Fruit fly (Drosophila melanogaster) whole organism, pupa: Measurements from ENCODE around the gene neo.

Experiments
- CG10348 ChIP-seq: fragments of 200-800 bp; sonication (Bioruptor generic); IDR thresholded peaks from 2 replicates; pipeline ENCODE4 v1.3.6; 2022; ENCODE audit warnings: missing biosample characterization, missing genetic modification characterization
- CG12605 ChIP-seq: fragments of 200-800 bp; sonication (Bioruptor generic); IDR thresholded peaks from 2 replicates; pipeline ENCODE4 v1.3.6; 2022; ENCODE audit warnings: missing biosample characterization, missing genetic modification characterization
- CG13204 ChIP-seq: fragments of 200-800 bp; sonication (Bioruptor generic); optimal IDR thresholded peaks from 2 replicates; lab custom pipeline; 2018; ENCODE audit warnings: missing biosample characterization, mild to moderate bottlenecking, missing genetic modification characterization, moderate library complexity
- CG14655 ChIP-seq: fragments of 200-800 bp; sonication (Bioruptor generic); optimal IDR thresholded peaks from 3 replicates; lab custom pipeline; 2017; ENCODE audit warnings: mild to moderate bottlenecking, missing biosample characterization, missing genetic modification reagents, missing genetic modification characterization
- CG15710 ChIP-seq: fragments of 200-800 bp; sonication (Bioruptor generic); optimal IDR thresholded peaks from 2 replicates; lab custom pipeline; 2018; ENCODE audit warnings: missing biosample characterization, mild to moderate bottlenecking, missing genetic modification characterization, moderate library complexity
- CG17806 ChIP-seq: fragments of 200-800 bp; sonication (Bioruptor generic); optimal IDR thresholded peaks from 2 replicates; lab custom pipeline; 2018; ENCODE audit warnings: missing biosample characterization, mild to moderate bottlenecking, missing genetic modification characterization, moderate library complexity
- CG32121 ChIP-seq: fragments of 200-800 bp; sonication (Bioruptor generic); IDR thresholded peaks from 2 replicates; pipeline ENCODE4 v1.3.6; 2022; ENCODE audit warnings: missing biosample characterization, missing genetic modification characterization
- CG34367 ChIP-seq: fragments of 200-800 bp; sonication (Bioruptor generic); optimal IDR thresholded peaks from 2 replicates; lab custom pipeline; 2018; ENCODE audit warnings: missing biosample characterization, mild to moderate bottlenecking, missing genetic modification characterization
- CG4496 ChIP-seq: fragments of 200-800 bp; sonication (Bioruptor generic); IDR thresholded peaks from 3 replicates; pipeline ENCODE4 v1.3.6; 2022; ENCODE audit warnings: missing biosample characterization, missing genetic modification characterization
- CG8159 ChIP-seq: fragments of 200-800 bp; sonication (Bioruptor generic); optimal IDR thresholded peaks from 3 replicates; lab custom pipeline; 2018; ENCODE audit warnings: missing biosample characterization, mild to moderate bottlenecking, missing genetic modification characterization, moderate library complexity
- CG8301 ChIP-seq: fragments of 200-800 bp; sonication (Bioruptor generic); optimal IDR thresholded peaks from 2 replicates; lab custom pipeline; 2018; ENCODE audit warnings: missing biosample characterization, mild to moderate bottlenecking, missing genetic modification characterization
- CG9948 ChIP-seq: fragments of 200-800 bp; sonication (Bioruptor generic); optimal IDR thresholded peaks from 2 replicates; lab custom pipeline; 2018; ENCODE audit warnings: missing biosample characterization, mild to moderate bottlenecking, missing genetic modification characterization, moderate library complexity
- D1 ChIP-seq: fragments of 200-800 bp; sonication (Bioruptor generic); optimal IDR thresholded peaks from 2 replicates; lab custom pipeline; 2018; ENCODE audit warnings: missing biosample characterization, mild to moderate bottlenecking, missing genetic modification characterization, moderate library complexity
- EcR ChIP-seq: fragments of 200-800 bp; sonication (Bioruptor generic); optimal IDR thresholded peaks from 3 replicates; lab custom pipeline; 2019; ENCODE audit warnings: missing biosample characterization, missing genetic modification characterization, mild to moderate bottlenecking, moderate library complexity, missing genetic modification reagents
- Ets98B ChIP-seq: fragments of 200-800 bp; sonication (Bioruptor generic); IDR thresholded peaks from 2 replicates; pipeline ENCODE4 v1.3.6; 2022; ENCODE audit warnings: missing biosample characterization, missing genetic modification characterization
- Pif1A ChIP-seq: fragments of 200-800 bp; sonication (Bioruptor generic); optimal IDR thresholded peaks from 3 replicates; lab custom pipeline; 2016; ENCODE audit warnings: missing biosample characterization, missing genetic modification characterization
- Pif1B ChIP-seq: fragments of 200-800 bp; sonication (Bioruptor generic); optimal IDR thresholded peaks from 3 replicates; lab custom pipeline; 2016; ENCODE audit warnings: missing biosample characterization, missing genetic modification characterization
- Snoo ChIP-seq: fragments of 200-800 bp; sonication (Bioruptor generic); optimal IDR thresholded peaks from 3 replicates; lab custom pipeline; 2017; ENCODE audit warnings: missing biosample characterization, mild to moderate bottlenecking, missing genetic modification characterization, inconsistent platforms
- fd96Ca ChIP-seq: fragments of 200-800 bp; sonication (Bioruptor generic); IDR thresholded peaks from 3 replicates; pipeline ENCODE4 v1.3.6; 2022; ENCODE audit warnings: missing biosample characterization, missing genetic modification characterization
- gl ChIP-seq: fragments of 200-800 bp; sonication (Bioruptor generic); optimal IDR thresholded peaks from 2 replicates; lab custom pipeline; 2018; ENCODE audit warnings: missing biosample characterization, mild to moderate bottlenecking, missing genetic modification characterization
- rn ChIP-seq: fragments of 200-800 bp; sonication (Bioruptor generic); IDR thresholded peaks from 2 replicates; pipeline ENCODE4 v1.3.6; 2022; ENCODE audit warnings: missing biosample characterization, missing genetic modification characterization

neo gene

DNA sequence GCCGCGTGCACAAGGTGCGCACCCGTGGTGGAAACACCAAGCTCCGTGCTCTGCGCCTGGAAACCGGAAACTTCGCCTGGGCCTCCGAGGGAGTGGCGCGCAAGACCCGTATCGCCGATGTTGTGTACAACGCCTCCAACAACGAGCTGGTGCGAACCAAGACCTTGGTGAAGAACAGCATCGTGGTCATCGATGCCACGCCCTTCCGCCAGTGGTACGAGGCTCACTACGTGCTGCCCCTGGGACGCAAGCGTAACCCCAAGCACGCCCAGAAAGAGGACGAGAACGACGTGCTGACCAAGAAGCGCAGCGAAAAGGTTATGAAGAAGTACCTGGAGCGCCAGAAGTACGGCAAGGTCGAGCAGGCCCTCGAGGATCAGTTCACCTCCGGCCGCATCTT, 43.9 kb downstream of the neo start:
- TF ChIP-seq gl (tag; lab: Kevin White, UChicago) (no peak), Snoo (no peak)

DNA sequence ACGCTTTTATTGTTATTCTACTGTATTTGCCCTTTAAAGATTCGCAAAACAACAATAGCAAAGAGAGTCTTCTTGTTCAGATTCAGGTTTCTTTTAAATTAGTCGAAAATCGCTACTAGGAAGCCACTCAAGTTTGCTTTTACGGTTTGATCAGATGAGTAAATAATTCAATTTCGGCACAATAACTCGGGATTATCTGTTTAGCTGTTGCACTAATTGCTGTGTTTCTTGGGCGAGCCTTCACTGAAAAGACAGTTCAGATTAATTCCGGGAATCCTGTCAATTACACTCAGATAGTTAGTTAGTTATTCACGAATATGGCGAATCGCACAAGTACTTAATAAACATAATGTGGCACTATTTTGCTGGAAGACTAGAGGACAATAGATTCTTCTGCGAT, 47.8 kb downstream of the neo start:
- TF ChIP-seq Ets98B (GFP tag; lab: Robert Waterston, UW), result no peak
- no peak for TF ChIP-seq gl (tag; lab: Kevin White, UChicago)
- TF ChIP-seq CG8159 (tag; lab: Kevin White, UChicago), result no peak
- TF ChIP-seq CG12605 (GFP tag; lab: Robert Waterston, UW), result no peak
- TF ChIP-seq Snoo, result no peak
- TF ChIP-seq CG15710 (tag; lab: Kevin White, UChicago), result no peak
- TF ChIP-seq rn (GFP tag; lab: Robert Waterston, UW), result no peak
- TF ChIP-seq Pif1B (GFP tag; lab: Kevin White, UChicago), result no peak
- no peak for TF ChIP-seq D1
- no peak for TF ChIP-seq fd96Ca (GFP tag; lab: Robert Waterston, UW)
- no peak for TF ChIP-seq CG13204 (GFP tag; lab: Kevin White, UChicago)
- TF ChIP-seq Pif1A, result no peak
- no peak for TF ChIP-seq CG9948 (tag; lab: Kevin White, UChicago)
- TF ChIP-seq CG34367 (tag; lab: Kevin White, UChicago), result no peak
- TF ChIP-seq CG10348 (GFP tag; lab: Robert Waterston, UW), result no peak

DNA sequence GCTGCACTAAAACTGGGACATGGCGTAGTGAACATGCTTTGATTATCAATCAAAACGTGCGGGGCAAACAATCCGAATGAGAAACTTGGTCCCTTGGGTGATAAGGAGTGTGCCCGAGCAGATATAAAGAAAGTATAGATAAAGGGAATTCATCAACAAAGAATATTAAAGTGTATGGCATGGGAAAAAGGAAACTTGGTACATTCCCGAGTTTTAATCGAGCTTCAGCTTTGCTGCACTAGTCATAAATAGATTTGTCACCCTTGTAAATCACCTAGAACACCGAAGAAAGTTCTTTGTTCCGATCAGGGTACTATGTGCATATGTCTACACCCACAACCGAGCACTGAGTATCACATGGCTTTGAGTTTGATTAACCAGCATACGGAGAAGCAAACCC, 48.5 kb downstream of the neo start:
- TF ChIP-seq rn (GFP tag; lab: Robert Waterston, UW) (no peak), Snoo (no peak), Pif1B (GFP tag; lab: Kevin White, UChicago) (no peak), fd96Ca (GFP tag; lab: Robert Waterston, UW) (no peak), CG17806 (tag; lab: Kevin White, UChicago) (no peak), CG13204 (GFP tag; lab: Kevin White, UChicago) (no peak), EcR (no peak), CG15710 (tag; lab: Kevin White, UChicago) (no peak), gl (tag; lab: Kevin White, UChicago) (no peak), CG8159 (tag; lab: Kevin White, UChicago) (no peak), CG8301 (tag; lab: Kevin White, UChicago) (no peak), CG34367 (tag; lab: Kevin White, UChicago) (no peak), CG10348 (GFP tag; lab: Robert Waterston, UW) (no peak), CG9948 (tag; lab: Kevin White, UChicago) (no peak), CG32121 (GFP tag; lab: Robert Waterston, UW) (no peak), Pif1A (no peak), CG14655 (GFP tag; lab: Kevin White, UChicago) (no peak), D1 (no peak), CG4496 (GFP tag; lab: Robert Waterston, UW) (no peak), CG12605 (GFP tag; lab: Robert Waterston, UW) (no peak)
- TF ChIP-seq, all 21 proteins: peak for 0

DNA sequence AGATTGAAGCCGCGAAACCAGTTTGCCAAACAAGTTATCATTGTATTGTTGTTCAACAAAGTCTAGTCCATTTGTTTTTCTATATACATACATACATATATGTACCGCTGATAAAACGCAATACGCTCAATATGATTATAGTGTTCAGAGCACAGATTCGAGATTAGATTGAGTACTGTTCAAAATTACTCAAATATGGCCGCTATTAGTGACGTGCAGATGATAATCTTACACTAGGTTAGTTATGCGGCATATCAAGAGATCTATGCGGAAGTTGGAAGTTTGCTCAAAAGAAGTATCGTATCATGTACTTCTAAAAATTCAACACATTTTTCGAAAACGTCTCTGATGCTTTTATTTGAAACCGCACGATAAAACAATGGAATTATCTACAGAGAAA, 49.0 kb downstream of the neo start:
- no peak for TF ChIP-seq gl (tag; lab: Kevin White, UChicago)
- no peak for TF ChIP-seq EcR

DNA sequence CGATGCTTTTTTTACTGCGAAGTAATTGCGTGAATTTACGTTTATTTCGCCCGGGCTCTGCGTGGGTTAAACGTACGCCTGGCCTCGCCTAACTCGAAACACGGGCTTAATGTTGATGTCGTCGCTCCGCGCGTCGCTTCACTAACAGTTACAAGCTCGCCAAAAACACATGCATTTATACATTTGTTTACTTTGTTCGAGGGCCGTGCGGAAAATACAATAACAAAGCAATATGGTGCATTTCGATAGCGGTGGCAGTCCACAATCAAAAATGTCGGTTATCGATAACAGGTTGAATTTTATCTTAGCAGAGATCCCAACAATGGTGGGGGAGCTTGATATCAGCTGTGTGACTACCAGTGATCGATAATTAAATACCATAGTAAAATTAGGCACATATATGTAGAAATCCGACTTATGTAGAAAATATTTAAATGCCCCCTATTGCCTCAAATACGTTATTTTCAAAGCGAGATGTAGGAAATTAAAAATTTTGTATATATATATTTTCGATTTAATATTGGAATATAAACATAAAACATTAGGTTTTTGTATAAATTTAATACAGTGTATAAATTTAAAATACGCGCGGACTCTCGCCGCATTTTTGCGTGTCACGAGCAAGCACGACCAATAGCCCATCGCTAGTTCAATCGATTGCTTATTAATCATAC, 49.9 kb downstream of the neo start, which contains the start of gene Zip99C:
Zip99C (minus strand) TSS at position 220 of the 674 bp plus-strand sequence.
- TF ChIP-seq CG13204 (GFP tag; lab: Kevin White, UChicago), result no peak
- no peak for TF ChIP-seq rn (GFP tag; lab: Robert Waterston, UW)
- peak; percentile 71 for TF ChIP-seq EcR
- TF ChIP-seq CG15710 (tag; lab: Kevin White, UChicago), result peak; percentile 13
- TF ChIP-seq CG17806 (tag; lab: Kevin White, UChicago), result peak; percentile 19

DNA sequence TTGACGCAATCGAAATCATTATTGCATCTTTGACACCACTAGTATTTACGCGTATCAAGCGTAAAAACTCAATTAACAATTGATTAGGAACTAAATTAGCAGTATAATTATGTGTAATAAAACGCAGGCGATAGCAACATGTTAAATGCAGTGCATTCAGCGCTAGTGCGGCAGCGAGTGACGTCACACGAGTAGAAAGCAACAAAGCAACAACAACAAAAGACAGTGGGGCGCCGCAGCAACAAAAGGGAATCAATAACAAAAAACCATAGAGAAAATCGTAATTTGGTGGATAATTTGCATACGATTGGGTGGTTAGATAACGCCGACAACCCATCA, 50.4 kb downstream of the neo start, which contains the start of gene CG34133:
CG34133 (plus strand) TSS at position 16 of the 339 bp plus-strand sequence.
- TF ChIP-seq gl (tag; lab: Kevin White, UChicago) (no peak), CG4496 (GFP tag; lab: Robert Waterston, UW) (no peak), fd96Ca (GFP tag; lab: Robert Waterston, UW) (no peak), CG17806 (tag; lab: Kevin White, UChicago) (no peak), CG14655 (GFP tag; lab: Kevin White, UChicago) (no peak), CG32121 (GFP tag; lab: Robert Waterston, UW) (no peak), Ets98B (GFP tag; lab: Robert Waterston, UW) (no peak)
